Worm (Caenorhabditis elegans) whole organism, young adult: ENCODE data around the gene ZC196.5.
A peak's percentile ranks its signal among the peaks of the same experiment; 100 is the strongest.

Source experiments
- B0035.1 ChIP-seq: sonication (generic microtip); optimal IDR thresholded peaks from 2 replicates; lab custom pipeline; 2016; ENCODE audit warnings: missing genetic modification characterization, mild to moderate bottlenecking, missing compliant biosample characterization, missing genotype, missing genetic modification reagents
- B0336.3 ChIP-seq: fragments of 200-800 bp; sonication (Bioruptor generic); IDR thresholded peaks from 2 replicates; pipeline ENCODE4 v1.3.6; 2022; ENCODE audit warnings: missing genetic modification characterization, missing compliant biosample characterization
- D2030.7 ChIP-seq: fragments of 200-800 bp; sonication (Bioruptor generic); IDR thresholded peaks from 2 replicates; pipeline ENCODE4 v1.3.6; 2022; ENCODE audit warnings: missing genetic modification reagents, missing genetic modification characterization, missing compliant biosample characterization
- Y53F4B.3 ChIP-seq: fragments of 200-800 bp; sonication (Bioruptor generic); IDR thresholded peaks from 2 replicates; pipeline ENCODE4 v1.3.6; 2022; ENCODE audit warnings: missing genetic modification reagents, missing genetic modification characterization, missing compliant biosample characterization
- Y79H2A.3 ChIP-seq: fragments of 200-800 bp; sonication (Bioruptor generic); conservative IDR thresholded peaks from 2 replicates; pipeline ENCODE4 v1.3.6; 2022; ENCODE audit warnings: missing genetic modification reagents, missing genetic modification characterization, missing compliant biosample characterization
- Y95B8A.8 ChIP-seq: fragments of 200-800 bp; sonication (Bioruptor generic); IDR thresholded peaks from 2 replicates; pipeline ENCODE4 v1.3.6; 2022; ENCODE audit warnings: missing genetic modification reagents, missing genetic modification characterization, missing compliant biosample characterization
- ama-1 ChIP-seq, 3 experiments: fragments of 150-350 bp in 1 of 3; sonication (generic microtip) in 2 of 3; optimal IDR thresholded peaks; 2 replicates each; lab custom pipeline; 2014 to 2018; ENCODE audit warnings: missing biosample characterization in 2 of 3, missing genetic modification characterization in 2 of 3, missing genetic modification reagents in 2 of 3
- attf-3 ChIP-seq: fragments of 200-800 bp; sonication (Bioruptor generic); conservative IDR thresholded peaks from 2 replicates; pipeline ENCODE4 v1.3.6; 2022; ENCODE audit warnings: missing genetic modification reagents, missing genetic modification characterization, missing compliant biosample characterization
- bed-2 ChIP-seq: fragments of 200-800 bp; sonication (Bioruptor generic); IDR thresholded peaks from 2 replicates; pipeline ENCODE4 v1.3.6; 2022; ENCODE audit warnings: missing genetic modification reagents, missing genetic modification characterization, missing compliant biosample characterization
- cebp-1 ChIP-seq, 2 experiments: fragments of 200-800 bp in 1 of 2; sonication (Bioruptor generic) in 1 of 2; sonication (generic microtip) in 1 of 2; IDR thresholded peaks in 1 of 2; optimal IDR thresholded peaks in 1 of 2; 2 replicates each; pipeline versions ENCODE4 v1.3.6 to Lab custom; 2017 to 2022; ENCODE audit warnings: missing compliant biosample characterization in 2 of 2, missing genetic modification characterization in 2 of 2, mild to moderate bottlenecking in 1 of 2, missing genetic modification reagents in 1 of 2, moderate library complexity in 1 of 2
- cebp-2 ChIP-seq: fragments of 200-800 bp; sonication (Bioruptor generic); IDR thresholded peaks from 2 replicates; pipeline ENCODE4 v1.3.6; 2022; ENCODE audit warnings: missing genetic modification characterization, missing compliant biosample characterization
- ceh-27 ChIP-seq: fragments of 200-800 bp; sonication (Bioruptor generic); optimal IDR thresholded peaks from 2 replicates; lab custom pipeline; 2018; ENCODE audit warnings: mild to moderate bottlenecking, missing genetic modification characterization, moderate library complexity, missing compliant biosample characterization
- ceh-79 ChIP-seq: sonication (generic microtip); optimal IDR thresholded peaks from 2 replicates; lab custom pipeline; 2017; ENCODE audit warnings: mild to moderate bottlenecking, missing genetic modification characterization, missing compliant biosample characterization
- die-1 ChIP-seq: sonication (generic microtip); optimal IDR thresholded peaks from 2 replicates; lab custom pipeline; 2016; ENCODE audit warnings: missing genotype, mild to moderate bottlenecking, missing genetic modification characterization, missing compliant biosample characterization
- gei-17 ChIP-seq: fragments of 200-800 bp; sonication (Bioruptor generic); optimal IDR thresholded peaks from 2 replicates; lab custom pipeline; 2018; ENCODE audit warnings: mild to moderate bottlenecking, missing genetic modification characterization, missing compliant biosample characterization
- hrde-1 ChIP-seq: sonication (generic microtip); optimal IDR thresholded peaks from 2 replicates; lab custom pipeline; 2016; ENCODE audit warnings: missing genetic modification characterization, mild to moderate bottlenecking, missing compliant biosample characterization, moderate library complexity, missing genotype, missing genetic modification reagents, borderline replicate concordance
- mel-28 ChIP-seq: sonication (generic microtip); optimal IDR thresholded peaks from 2 replicates; lab custom pipeline; 2016; ENCODE audit warnings: borderline replicate concordance, mild to moderate bottlenecking, missing genetic modification characterization, missing compliant biosample characterization
- nhr-80 ChIP-seq: sonication (generic microtip); optimal IDR thresholded peaks from 2 replicates; lab custom pipeline; 2016; ENCODE audit warnings: missing genetic modification characterization, missing compliant biosample characterization
- snpc-4 ChIP-seq, 5 experiments: fragments of 150-350 bp in 1 of 5; sonication (generic microtip) in 4 of 5; optimal IDR thresholded peaks; 2 replicates each; lab custom pipeline; 2014 to 2018; ENCODE audit warnings: missing genetic modification characterization in 5 of 5, missing biosample characterization in 3 of 5, antibody characterized with exemption in 2 of 5, mild to moderate bottlenecking in 2 of 5, missing compliant biosample characterization in 2 of 5, missing genotype in 2 of 5, moderate library complexity in 2 of 5, missing genetic modification reagents in 1 of 5
- sptf-2 ChIP-seq: fragments of 200-800 bp; sonication (Bioruptor generic); optimal IDR thresholded peaks from 2 replicates; lab custom pipeline; 2018; ENCODE audit warnings: mild to moderate bottlenecking, missing genetic modification characterization, missing compliant biosample characterization
- unc-62 ChIP-seq: fragments of 150-350 bp; optimal IDR thresholded peaks from 2 replicates; lab custom pipeline; 2014; ENCODE audit warnings: missing biosample characterization, missing genetic modification reagents, missing genetic modification characterization
- ztf-18 ChIP-seq: sonication (generic microtip); optimal IDR thresholded peaks from 2 replicates; lab custom pipeline; 2016; ENCODE audit warnings: missing genotype, mild to moderate bottlenecking, missing genetic modification characterization, missing compliant biosample characterization
- ztf-22 ChIP-seq: fragments of 200-800 bp; sonication (Bioruptor generic); optimal IDR thresholded peaks from 2 replicates; lab custom pipeline; 2018; ENCODE audit warnings: mild to moderate bottlenecking, missing genetic modification characterization, moderate library complexity, missing compliant biosample characterization
- ztf-3 ChIP-seq: fragments of 200-800 bp; sonication (Bioruptor generic); optimal IDR thresholded peaks from 2 replicates; lab custom pipeline; 2018; ENCODE audit warnings: mild to moderate bottlenecking, missing genetic modification characterization, missing compliant biosample characterization

ZC196.5 gene

ce11 chrV:8773826-8774382 is 44.7 kb downstream of the ZC196.5 start, which contains the start of gene B0507.2:
Gene B0507.2 (plus strand): TSS chrV:8774332.
- no peak for TF ChIP-seq hrde-1
- TF ChIP-seq unc-62 (GFP tag; lab: Kevin White, UChicago), result no peak
- no peak for TF ChIP-seq Y79H2A.3 (GFP tag; lab: Robert Waterston, UW)
- TF ChIP-seq sptf-2 (GFP tag; lab: Kevin White, UChicago), result no peak
- TF ChIP-seq cebp-1 (GFP tag; IDR thresholded peaks at IDR 0.05; lab: Robert Waterston, UW), result no peak
- TF ChIP-seq cebp-1 (tag; optimal IDR thresholded peaks at IDR 0.05; lab: Kevin White, UChicago), result peak; percentile 76
- peak; percentile 53 for TF ChIP-seq ceh-27
- no peak for TF ChIP-seq ztf-18 (tag; lab: Kevin White, UChicago)
- TF ChIP-seq ama-1 (optimal IDR thresholded peaks at IDR 0.05; lab: Kevin White, UChicago), result no peak
- no peak for TF ChIP-seq ama-1 (GFP tag; optimal IDR thresholded peaks at IDR 0.05; lab: Kevin White, UChicago)
- TF ChIP-seq ztf-3 (GFP tag; lab: Kevin White, UChicago), result no peak
- no peak for TF ChIP-seq snpc-4 (GFP tag; optimal IDR thresholded peaks at IDR 0.05; lab: Kevin White, UChicago)
- TF ChIP-seq snpc-4 (tag; optimal IDR thresholded peaks at IDR 0.05; lab: Kevin White, UChicago), result no peak
- no peak for TF ChIP-seq attf-3
- TF ChIP-seq nhr-80 (tag; lab: Kevin White, UChicago), result peak; percentile 36
- no peak for TF ChIP-seq ztf-22
- TF ChIP-seq ceh-79 (tag; lab: Kevin White, UChicago), result no peak
- no peak for TF ChIP-seq B0336.3 (GFP tag; lab: Robert Waterston, UW)
- TF ChIP-seq, all 124 proteins: peak for 3

- TF ChIP-seq cebp-2 (GFP tag; lab: Robert Waterston, UW) (no peak), gei-17 (GFP tag; lab: Kevin White, UChicago) (no peak), Y95B8A.8 (GFP tag; lab: Robert Waterston, UW) (no peak)
- TF ChIP-seq, all 124 proteins: peak for 0
These were observed 47.1 kb downstream of the ZC196.5 start, which contains the start of gene B0507.1 for ce11 chrV:8776270-8776669. Gene B0507.1 (plus strand): TSS chrV:8776570.

ce11 chrV:8781164-8781563 is 52.0 kb downstream of the ZC196.5 start:
- no peak for TF ChIP-seq hrde-1
- no peak for TF ChIP-seq Y53F4B.3 (GFP tag; lab: Robert Waterston, UW)
- no peak for TF ChIP-seq D2030.7
- no peak for TF ChIP-seq mel-28 (tag; lab: Kevin White, UChicago)
- TF ChIP-seq nhr-80 (tag; lab: Kevin White, UChicago), result peak; percentile 33

- TF ChIP-seq B0035.1 (tag; lab: Kevin White, UChicago) (no peak), ceh-27 (peak; percentile 8), bed-2 (no peak), die-1 (tag; lab: Kevin White, UChicago) (no peak)
- TF ChIP-seq, all 124 proteins: peak for 1
These were observed 52.9 kb downstream of the ZC196.5 start for ce11 chrV:8782112-8782511.
